Worm (Caenorhabditis elegans) whole organism, late embryonic: ENCODE data around the gene F35B3.3.

Experiments
- ceh-6 ChIP-seq: fragments of 200-800 bp; sonication (Bioruptor generic); optimal IDR thresholded peaks from 2 replicates; lab custom pipeline; 2018; ENCODE audit warnings: mild to moderate bottlenecking, missing genetic modification characterization, missing compliant biosample characterization
- che-1 ChIP-seq: sonication (generic microtip); optimal IDR thresholded peaks from 2 replicates; lab custom pipeline; 2016; ENCODE audit warnings: mild to moderate bottlenecking, missing genetic modification characterization, missing compliant biosample characterization
- dve-1 ChIP-seq: sonication (generic microtip); optimal IDR thresholded peaks from 2 replicates; lab custom pipeline; 2017; ENCODE audit warnings: antibody characterized with exemption, mild to moderate bottlenecking, missing genetic modification characterization, missing compliant biosample characterization
- elt-4 ChIP-seq: sonication (generic microtip); optimal IDR thresholded peaks from 2 replicates; lab custom pipeline; 2016; ENCODE audit warnings: missing genetic modification characterization, missing compliant biosample characterization
- hlh-15 ChIP-seq: sonication (generic microtip); optimal IDR thresholded peaks from 2 replicates; lab custom pipeline; 2016; ENCODE audit warnings: missing genetic modification characterization, missing compliant biosample characterization
- nhr-11 ChIP-seq: fragments of 150-350 bp; optimal IDR thresholded peaks from 2 replicates; lab custom pipeline; 2014; ENCODE audit warnings: missing biosample characterization, missing genetic modification characterization
- rnt-1 ChIP-seq: sonication (generic microtip); optimal IDR thresholded peaks from 2 replicates; lab custom pipeline; 2016; ENCODE audit warnings: missing genetic modification characterization, missing compliant biosample characterization
- unc-42 ChIP-seq: sonication (generic microtip); optimal IDR thresholded peaks from 2 replicates; lab custom pipeline; 2016; ENCODE audit warnings: missing genotype, missing genetic modification characterization, missing compliant biosample characterization

DNA sequence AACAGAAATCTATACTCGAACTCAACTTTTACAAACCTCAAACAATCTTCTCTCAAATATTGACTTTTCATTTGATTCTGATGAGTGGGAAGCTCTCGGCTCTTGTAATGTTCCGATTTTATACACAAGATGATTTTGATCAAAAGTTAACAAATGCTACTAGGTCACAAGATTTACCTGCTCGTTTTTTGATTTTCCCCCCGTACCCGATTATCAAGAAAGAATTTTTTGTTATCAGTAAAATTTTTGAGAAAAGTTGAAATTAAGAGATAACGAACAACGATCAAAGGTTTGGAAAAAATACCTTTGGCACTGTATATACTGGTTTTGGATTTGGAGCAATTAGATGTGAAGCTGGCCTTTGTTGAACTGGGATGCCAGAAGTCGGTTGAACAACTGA lies 51.6 kb downstream of the F35B3.3 start:
- TF ChIP-seq dve-1 (no peak), elt-4 (tag; lab: Kevin White, UChicago) (no peak), unc-42 (tag; lab: Kevin White, UChicago) (no peak), che-1 (tag; lab: Kevin White, UChicago) (no peak), rnt-1 (no peak), ceh-6 (GFP tag; lab: Kevin White, UChicago) (no peak), nhr-11 (tag; lab: Kevin White, UChicago) (no peak), hlh-15 (tag; lab: Kevin White, UChicago) (no peak)
